Fruit fly (Drosophila melanogaster) whole organism, embryonic: ENCODE results near the gene pico.

Source experiments
- Antp ChIP-seq: fragments of 200-800 bp; sonication (Bioruptor generic); optimal IDR thresholded peaks from 3 replicates; lab custom pipeline; 2016; ENCODE audit warnings: missing biosample characterization, missing genetic modification characterization
- Asciz ChIP-seq: fragments of 200-800 bp; sonication (Bioruptor generic); optimal IDR thresholded peaks from 2 replicates; lab custom pipeline; 2017; ENCODE audit warnings: missing biosample characterization, mild to moderate bottlenecking, missing genetic modification characterization, missing genetic modification reagents
- Awh ChIP-seq: fragments of 200-800 bp; sonication (Bioruptor generic); IDR thresholded peaks from 2 replicates; pipeline ENCODE4, ENCODE4 v1.3.6; 2022; ENCODE audit warnings: missing biosample characterization, missing genetic modification characterization
- CG10431 ChIP-seq: fragments of 200-800 bp; sonication (Bioruptor generic); optimal IDR thresholded peaks from 3 replicates; lab custom pipeline; 2018; ENCODE audit warnings: missing biosample characterization, mild to moderate bottlenecking, missing genetic modification characterization
- CG11398 ChIP-seq: fragments of 200-800 bp; sonication (Bioruptor generic); optimal IDR thresholded peaks from 2 replicates; lab custom pipeline; 2016; ENCODE audit warnings: missing biosample characterization, missing genetic modification characterization
- CG12236 ChIP-seq: fragments of 200-800 bp; sonication (Bioruptor generic); optimal IDR thresholded peaks from 2 replicates; lab custom pipeline; 2016; ENCODE audit warnings: missing biosample characterization, missing genetic modification characterization
- CG12659 ChIP-seq: fragments of 200-800 bp; sonication (Bioruptor generic); optimal IDR thresholded peaks from 3 replicates; lab custom pipeline; 2017; ENCODE audit warnings: mild to moderate bottlenecking, missing biosample characterization, missing genetic modification reagents, missing genetic modification characterization
- CG12769 ChIP-seq: fragments of 200-800 bp; sonication (Bioruptor generic); optimal IDR thresholded peaks from 2 replicates; lab custom pipeline; 2019; ENCODE audit warnings: missing biosample characterization, mild to moderate bottlenecking, missing genetic modification characterization, moderate library complexity
- CG13775 ChIP-seq: fragments of 200-800 bp; sonication (Bioruptor generic); optimal IDR thresholded peaks from 3 replicates; lab custom pipeline; 2017; ENCODE audit warnings: missing biosample characterization, mild to moderate bottlenecking, missing genetic modification characterization
- CG14860 ChIP-seq: fragments of 200-800 bp; sonication (Bioruptor generic); IDR thresholded peaks from 3 replicates; pipeline ENCODE4 v1.3.6; 2022; ENCODE audit warnings: missing biosample characterization, missing genetic modification characterization; ENCODE audit not compliant: partially characterized antibody
- CG15073 ChIP-seq: fragments of 200-800 bp; sonication (Bioruptor generic); optimal IDR thresholded peaks from 2 replicates; lab custom pipeline; 2016; ENCODE audit warnings: missing biosample characterization, missing genetic modification characterization
- CG17359 ChIP-seq: fragments of 200-800 bp; sonication (Bioruptor generic); optimal IDR thresholded peaks from 3 replicates; lab custom pipeline; 2018; ENCODE audit warnings: missing biosample characterization, mild to moderate bottlenecking, missing genetic modification characterization, moderate library complexity
- CG17385 ChIP-seq: fragments of 200-800 bp; sonication (Bioruptor generic); optimal IDR thresholded peaks from 3 replicates; lab custom pipeline; 2018; ENCODE audit warnings: missing biosample characterization, mild to moderate bottlenecking, missing genetic modification characterization
- CG1792 ChIP-seq: fragments of 200-800 bp; sonication (Bioruptor generic); optimal IDR thresholded peaks from 2 replicates; lab custom pipeline; 2016; ENCODE audit warnings: missing biosample characterization, missing genetic modification characterization
- CG1832 ChIP-seq: fragments of 200-800 bp; sonication (Bioruptor generic); optimal IDR thresholded peaks from 2 replicates; lab custom pipeline; 2017; ENCODE audit warnings: missing biosample characterization, mild to moderate bottlenecking, missing genetic modification characterization, inconsistent platforms
- CG33213 ChIP-seq: fragments of 200-800 bp; sonication (Bioruptor generic); optimal IDR thresholded peaks from 3 replicates; lab custom pipeline; 2016; ENCODE audit warnings: missing biosample characterization, missing genetic modification characterization
- CG43689 ChIP-seq: fragments of 200-800 bp; sonication (Bioruptor generic); IDR thresholded peaks from 2 replicates; pipeline ENCODE4 v1.3.6; 2022; ENCODE audit warnings: missing biosample characterization, missing genetic modification characterization
- CG4424 ChIP-seq: fragments of 200-800 bp; sonication (Bioruptor generic); optimal IDR thresholded peaks from 3 replicates; lab custom pipeline; 2016; ENCODE audit warnings: missing biosample characterization, missing genetic modification characterization
- CG6254 ChIP-seq: fragments of 200-800 bp; sonication (Bioruptor generic); optimal IDR thresholded peaks from 3 replicates; lab custom pipeline; 2017; ENCODE audit warnings: mild to moderate bottlenecking, missing biosample characterization, missing genetic modification reagents, missing genetic modification characterization
- CG7786 ChIP-seq: fragments of 200-800 bp; sonication (Bioruptor generic); optimal IDR thresholded peaks from 2 replicates; lab custom pipeline; 2016; ENCODE audit warnings: missing biosample characterization, missing genetic modification characterization
- CG8478 ChIP-seq: fragments of >200 bp; optimal IDR thresholded peaks from 2 replicates; lab custom pipeline; 2018
- CTCF ChIP-seq: fragments of 200-800 bp; sonication (Bioruptor generic); optimal IDR thresholded peaks from 2 replicates; lab custom pipeline; 2017; ENCODE audit warnings: missing biosample characterization, mild to moderate bottlenecking, missing genetic modification characterization, moderate library complexity
- CrebB ChIP-seq: fragments of 200-800 bp; sonication (Bioruptor generic); optimal IDR thresholded peaks from 3 replicates; lab custom pipeline; 2018; ENCODE audit warnings: missing biosample characterization, mild to moderate bottlenecking, missing genetic modification characterization
- Dip2 ChIP-seq: fragments of 200-800 bp; sonication (Bioruptor generic); IDR thresholded peaks from 2 replicates; pipeline ENCODE4 v1.3.6; 2022; ENCODE audit warnings: missing biosample characterization, missing genetic modification characterization
- Eip74EF ChIP-seq, 2 experiments: fragments of 200-800 bp in 1 of 2; fragments of >200 bp in 1 of 2; sonication (Bioruptor generic) in 1 of 2; optimal IDR thresholded peaks; 2 replicates each; lab custom pipeline; 2017 to 2019; ENCODE audit warnings: missing biosample characterization in 2 of 2, missing genetic modification characterization in 2 of 2, mild to moderate bottlenecking in 1 of 2, moderate library complexity in 1 of 2
- Ets97D ChIP-seq: fragments of 200-800 bp; sonication (Bioruptor generic); optimal IDR thresholded peaks from 3 replicates; lab custom pipeline; 2016; ENCODE audit warnings: missing biosample characterization, missing genetic modification characterization
- H15 ChIP-seq: fragments of 200-800 bp; sonication (Bioruptor generic); IDR thresholded peaks from 3 replicates; pipeline ENCODE4 v1.3.6; 2022; ENCODE audit warnings: missing biosample characterization, missing genetic modification characterization
- H2.0 ChIP-seq: fragments of 200-800 bp; sonication (Bioruptor generic); IDR thresholded peaks from 2 replicates; pipeline ENCODE4 v1.3.6; 2022; ENCODE audit warnings: missing biosample characterization, missing genetic modification characterization
- Hand ChIP-seq: fragments of 200-800 bp; sonication (Bioruptor generic); optimal IDR thresholded peaks from 2 replicates; lab custom pipeline; 2017; ENCODE audit warnings: mild to moderate bottlenecking, missing biosample characterization, missing genetic modification reagents, missing genetic modification characterization
- NC2α ChIP-seq: fragments of 200-800 bp; sonication (Bioruptor generic); optimal IDR thresholded peaks from 2 replicates; lab custom pipeline; 2016; ENCODE audit warnings: missing biosample characterization, missing genetic modification characterization
- Trl ChIP-seq, 3 experiments: fragments of >200 bp in 2 of 3; fragments of 200-800 bp in 1 of 3; sonication (Bioruptor generic) in 1 of 3; optimal IDR thresholded peaks; 2 replicates in 1 of 3; 3 replicates in 2 of 3; lab custom pipeline; 2016 to 2017; ENCODE audit warnings: missing biosample characterization in 1 of 3, missing genetic modification characterization in 1 of 3
- ac ChIP-seq: fragments of 200-800 bp; sonication (Bioruptor generic); optimal IDR thresholded peaks from 3 replicates; lab custom pipeline; 2017; ENCODE audit warnings: missing biosample characterization, mild to moderate bottlenecking, missing genetic modification characterization
- bigmax ChIP-seq: fragments of 200-800 bp; sonication (Bioruptor generic); optimal IDR thresholded peaks from 2 replicates; lab custom pipeline; 2018; ENCODE audit warnings: missing biosample characterization, mild to moderate bottlenecking, missing genetic modification characterization
- bowl ChIP-seq: fragments of 200-800 bp; sonication (Bioruptor generic); IDR thresholded peaks from 2 replicates; pipeline ENCODE4 v1.3.6; 2022; ENCODE audit warnings: missing biosample characterization, missing genetic modification characterization
- croc ChIP-seq: fragments of 200-800 bp; sonication (Bioruptor generic); conservative IDR thresholded peaks from 3 replicates; pipeline ENCODE4 v1.3.6; 2022; ENCODE audit warnings: missing biosample characterization, missing genetic modification characterization
- dan ChIP-seq: fragments of 200-800 bp; sonication (Bioruptor generic); IDR thresholded peaks from 2 replicates; pipeline ENCODE4 v1.3.6; 2022; ENCODE audit warnings: missing biosample characterization, missing genetic modification characterization
- disco-r ChIP-seq: fragments of 200-800 bp; sonication (Bioruptor generic); optimal IDR thresholded peaks from 2 replicates; lab custom pipeline; 2016; ENCODE audit warnings: missing biosample characterization, missing genetic modification characterization
- esg ChIP-seq: fragments of 200-800 bp; sonication (Bioruptor generic); conservative IDR thresholded peaks from 2 replicates; pipeline ENCODE4 v1.3.6; 2022; ENCODE audit warnings: missing biosample characterization, missing genetic modification characterization
- eyg ChIP-seq: fragments of 200-800 bp; sonication (Bioruptor generic); optimal IDR thresholded peaks from 3 replicates; lab custom pipeline; 2016; ENCODE audit warnings: missing biosample characterization, missing genetic modification characterization
- gsb ChIP-seq: fragments of 200-800 bp; sonication (Bioruptor generic); IDR thresholded peaks from 2 replicates; pipeline ENCODE4 v1.3.6; 2022; ENCODE audit warnings: missing biosample characterization, missing genetic modification characterization
- mld ChIP-seq: fragments of 200-800 bp; sonication (Bioruptor generic); IDR thresholded peaks from 3 replicates; pipeline ENCODE4 v1.3.6; 2022; ENCODE audit warnings: missing biosample characterization, missing genetic modification characterization; ENCODE audit not compliant: partially characterized antibody
- odd ChIP-seq: fragments of 200-800 bp; sonication (Bioruptor generic); optimal IDR thresholded peaks from 2 replicates; lab custom pipeline; 2017; ENCODE audit warnings: missing biosample characterization, mild to moderate bottlenecking, missing genetic modification characterization
- pita ChIP-seq: fragments of 200-800 bp; sonication (Bioruptor generic); optimal IDR thresholded peaks from 2 replicates; lab custom pipeline; 2017; ENCODE audit warnings: missing biosample characterization, mild to moderate bottlenecking, missing genetic modification characterization
- prd ChIP-seq, 3 experiments: fragments of >200 bp in 2 of 3; fragments of 200-800 bp in 1 of 3; sonication (Bioruptor generic) in 1 of 3; optimal IDR thresholded peaks in 2 of 3; IDR thresholded peaks in 1 of 3; 2 replicates in 2 of 3; 3 replicates in 1 of 3; pipeline versions ENCODE4 v1.3.6 to Lab custom; 2017 to 2022; ENCODE audit warnings: missing biosample characterization in 1 of 3, missing genetic modification characterization in 1 of 3
- seq ChIP-seq: fragments of 200-800 bp; sonication (Bioruptor generic); IDR thresholded peaks from 2 replicates; pipeline ENCODE4 v1.3.6; 2022; ENCODE audit warnings: missing biosample characterization, missing genetic modification characterization
- sima ChIP-seq: fragments of 200-800 bp; sonication (Bioruptor generic); optimal IDR thresholded peaks from 2 replicates; lab custom pipeline; 2016; ENCODE audit warnings: missing biosample characterization, missing genetic modification characterization
- slp2 ChIP-seq: fragments of 200-800 bp; sonication (Bioruptor generic); optimal IDR thresholded peaks from 2 replicates; lab custom pipeline; 2016; ENCODE audit warnings: missing biosample characterization, missing genetic modification characterization
- so ChIP-seq: fragments of 200-800 bp; sonication (Bioruptor generic); IDR thresholded peaks from 3 replicates; pipeline ENCODE4 v1.3.6; 2022; ENCODE audit warnings: missing biosample characterization, missing genetic modification characterization
- ssp ChIP-seq: fragments of 200-800 bp; sonication (Bioruptor generic); IDR thresholded peaks from 2 replicates; pipeline ENCODE4 v1.3.6; 2022; ENCODE audit warnings: missing biosample characterization, missing genetic modification characterization
- sug ChIP-seq: fragments of 200-800 bp; optimal IDR thresholded peaks from 2 replicates; lab custom pipeline; 2019; ENCODE audit warnings: missing biosample characterization, mild to moderate bottlenecking, missing genetic modification characterization, moderate library complexity

pico gene

DNA sequence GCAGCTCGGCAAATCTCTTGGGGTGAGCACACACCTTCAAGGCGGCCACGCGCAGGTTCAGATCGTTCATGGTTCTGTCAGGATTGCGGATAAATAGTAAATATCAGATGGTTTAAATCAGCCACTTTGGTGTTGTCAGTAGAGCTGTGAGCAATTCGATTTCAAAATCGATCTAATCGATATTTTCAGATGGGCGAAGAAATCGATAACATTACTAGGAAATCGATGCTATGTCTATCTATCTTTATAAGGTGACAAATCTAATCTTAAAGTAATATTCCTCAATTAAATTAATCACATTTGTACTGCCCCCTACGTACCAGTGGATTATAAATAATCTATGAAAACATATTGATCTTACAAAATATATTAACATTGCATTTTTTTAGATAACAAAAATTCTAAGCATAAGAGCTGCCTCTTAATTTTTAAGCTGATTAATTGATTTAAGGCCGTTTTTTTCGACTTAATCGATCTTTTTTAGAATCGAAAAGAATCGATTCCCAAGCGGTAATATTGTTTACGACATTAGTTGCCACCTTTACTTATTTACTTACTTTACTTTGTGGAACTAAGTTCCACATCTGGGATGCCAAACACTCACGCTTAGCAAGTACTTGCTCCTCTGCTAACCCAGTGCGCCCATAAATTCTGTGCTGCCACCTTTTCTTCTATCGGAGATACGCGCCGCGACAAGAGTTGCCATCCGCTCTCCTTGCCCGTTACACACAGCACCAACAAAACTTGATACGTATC is 13.7 kb upstream of the pico start, which contains the start of gene THADA (continued):
- TF ChIP-seq CG43689 = no peak
- TF ChIP-seq mld = peak; percentile 84
- no peak for TF ChIP-seq Hand (GFP tag; lab: Kevin White, UChicago)
- peak; percentile 90 for TF ChIP-seq Ets97D (GFP tag; lab: Kevin White, UChicago)
- TF ChIP-seq bowl = no peak
- TF ChIP-seq prd (optimal IDR thresholded peaks at IDR 0.05; lab: Kevin White, UChicago) = no peak
- TF ChIP-seq prd (GFP tag; IDR thresholded peaks at IDR 0.05; lab: Robert Waterston, UW) = peak; percentile 29; the same call in 1 of the 3 replicates
- no peak for TF ChIP-seq seq (GFP tag; lab: Robert Waterston, UW)
- no peak for TF ChIP-seq CG12236 (GFP tag; lab: Kevin White, UChicago)
- TF ChIP-seq odd (GFP tag; lab: Kevin White, UChicago) = no peak
- peak; percentile 44 for TF ChIP-seq CG17359 (tag; lab: Kevin White, UChicago)
- TF ChIP-seq H2.0 (GFP tag; lab: Robert Waterston, UW) = 0 out of 2 replicates have a peak, but pooled peaks have one; percentile 13
- peak; percentile 80 for TF ChIP-seq CG14860 (GFP tag; lab: Robert Waterston, UW)
- TF ChIP-seq CG1792 (GFP tag; lab: Kevin White, UChicago) = peak; percentile 10
- no peak for TF ChIP-seq CG17385
- peak; percentile 62 for TF ChIP-seq Antp (GFP tag; lab: Kevin White, UChicago)
- TF ChIP-seq sima = no peak
- TF ChIP-seq CG10431 = no peak
- no peak for TF ChIP-seq Trl (optimal IDR thresholded peaks at IDR 0.05; lab: Kevin White, UChicago)
- no peak for TF ChIP-seq Trl (GFP tag; optimal IDR thresholded peaks at IDR 0.05; lab: Kevin White, UChicago)
- no peak for TF ChIP-seq ac (GFP tag; lab: Kevin White, UChicago)
- TF ChIP-seq CG8478 = no peak
- no peak for TF ChIP-seq CrebB
- TF ChIP-seq CG6254 = no peak
- no peak for TF ChIP-seq esg
- no peak for TF ChIP-seq CG1832 (GFP tag; lab: Kevin White, UChicago)
- TF ChIP-seq CG4424 (GFP tag; lab: Kevin White, UChicago) = no peak
- TF ChIP-seq Awh (GFP tag; lab: Robert Waterston, UW) = no peak
- TF ChIP-seq dan = no peak
- TF ChIP-seq croc (GFP tag; lab: Robert Waterston, UW) = no peak
- no peak for TF ChIP-seq Eip74EF (GFP tag; optimal IDR thresholded peaks at IDR 0.05; lab: Kevin White, UChicago)
- no peak for TF ChIP-seq CG7786
- peak; percentile 76 for TF ChIP-seq CTCF
- peak; percentile 83 for TF ChIP-seq CG12659 (GFP tag; lab: Kevin White, UChicago)
- no peak for TF ChIP-seq so (GFP tag; lab: Robert Waterston, UW)
- no peak for TF ChIP-seq Asciz (GFP tag; lab: Kevin White, UChicago)
- no peak for TF ChIP-seq gsb (GFP tag; lab: Robert Waterston, UW)
- TF ChIP-seq bigmax = peak; percentile 44
- TF ChIP-seq disco-r (GFP tag; lab: Kevin White, UChicago) = no peak
- TF ChIP-seq NC2α (GFP tag; lab: Kevin White, UChicago) = no peak
- TF ChIP-seq CG12769 (tag; lab: Kevin White, UChicago) = no peak
- no peak for TF ChIP-seq eyg (GFP tag; lab: Kevin White, UChicago)
- TF ChIP-seq sug (tag; lab: Kevin White, UChicago) = peak; percentile 24
- no peak for TF ChIP-seq Dip2 (GFP tag; lab: Robert Waterston, UW)
- no peak for TF ChIP-seq slp2 (GFP tag; lab: Kevin White, UChicago)
- no peak for TF ChIP-seq CG11398 (GFP tag; lab: Kevin White, UChicago)
- TF ChIP-seq CG15073 = no peak
- TF ChIP-seq H15 (GFP tag; lab: Robert Waterston, UW) = no peak
- TF ChIP-seq CG13775 (GFP tag; lab: Kevin White, UChicago) = peak; percentile 64
- peak; percentile 91 for TF ChIP-seq pita (GFP tag; lab: Kevin White, UChicago)
- no peak; the same call in 1 of the 2 replicates for TF ChIP-seq ssp
- TF ChIP-seq CG33213 (GFP tag; lab: Kevin White, UChicago) = peak; percentile 69
